Fruit fly (Drosophila melanogaster): ENCODE results near the gene CG5126.
A peak's percentile ranks its signal among the peaks of the same experiment; 100 is the strongest.

CG5126 gene

dm6 chr2L:1185642-1186497 is 2.0 kb upstream of the CG5126 start, which contains the start of gene CG5001 (continued):
- TF ChIP-seq pfk (GFP tag; optimal IDR thresholded peaks at IDR 0.05) (no peak), ap (GFP tag; IDR thresholded peaks at IDR 0.05) (peak; percentile 57), Ada2b (GFP tag; IDR thresholded peaks at IDR 0.05) (peak; percentile 79), crc (GFP tag; optimal IDR thresholded peaks at IDR 0.05) (peak; percentile 34), CG2116 (GFP tag; optimal IDR thresholded peaks at IDR 0.05) (peak; percentile 8), seq (GFP tag; IDR thresholded peaks at IDR 0.05) (peak; percentile 61), ase (GFP tag; IDR thresholded peaks at IDR 0.05) (peak; percentile 87), fd96Cb (tag; optimal IDR thresholded peaks at IDR 0.05) (peak; percentile 78), Kr (GFP tag; optimal IDR thresholded peaks at IDR 0.05) (no peak), Nf-YB (GFP tag; optimal IDR thresholded peaks at IDR 0.05) (peak; percentile 60), br (optimal IDR thresholded peaks at IDR 0.05) (no peak), onecut (GFP tag; IDR thresholded peaks at IDR 0.05) (peak; percentile 76), CG32532 (GFP tag; IDR thresholded peaks at IDR 0.05) (peak; percentile 95), gce (GFP tag; IDR thresholded peaks at IDR 0.05) (peak; percentile 89), jing (GFP tag; optimal IDR thresholded peaks at IDR 0.05) (no peak), MESR4 (GFP tag; optimal IDR thresholded peaks at IDR 0.05) (no peak), cg (GFP tag; optimal IDR thresholded peaks at IDR 0.05) (peak; percentile 62), jumu (GFP tag; optimal IDR thresholded peaks at IDR 0.05) (peak; percentile 58), CG3838 (GFP tag; optimal IDR thresholded peaks at IDR 0.05) (no peak), CG12104 (GFP tag; optimal IDR thresholded peaks at IDR 0.05) (peak; percentile 64), CG8944 (GFP tag; optimal IDR thresholded peaks at IDR 0.05) (peak; percentile 50), CG9876 (GFP tag; optimal IDR thresholded peaks at IDR 0.05) (peak; percentile 19), abd-A (tag; optimal IDR thresholded peaks at IDR 0.05) (no peak), B-H2 (GFP tag; optimal IDR thresholded peaks at IDR 0.05) (peak; percentile 64), CG2129 (GFP tag; IDR thresholded peaks at IDR 0.05; ENCODE audit: partially characterized antibody) (no peak), CG2889 (GFP tag; IDR thresholded peaks at IDR 0.05) (peak; percentile 28; the same call in 1 of the 3 replicates), CG43689 (GFP tag; IDR thresholded peaks at IDR 0.05) (peak; percentile 47; the same call in 1 of the 2 replicates), peb (GFP tag; IDR thresholded peaks at IDR 0.05) (peak; percentile 71), Aef1 (GFP tag; IDR thresholded peaks at IDR 0.05) (peak; percentile 85), CG10209 (GFP tag; optimal IDR thresholded peaks at IDR 0.05) (peak; percentile 76), CG8359 (GFP tag; optimal IDR thresholded peaks at IDR 0.05; ENCODE audit: borderline replicate concordance) (no peak), CG13287 (GFP tag; IDR thresholded peaks at IDR 0.05; ENCODE audit: partially characterized antibody) (peak; percentile 58), NfI (GFP tag; optimal IDR thresholded peaks at IDR 0.05) (peak; percentile 79), cad (GFP tag; optimal IDR thresholded peaks at IDR 0.05) (no peak), jigr1 (GFP tag; IDR thresholded peaks at IDR 0.05) (no peak), CG17361 (GFP tag; IDR thresholded peaks at IDR 0.05) (peak; percentile 84), CG7745 (tag; optimal IDR thresholded peaks at IDR 0.05) (no peak), Atf-2 (GFP tag; optimal IDR thresholded peaks at IDR 0.05) (peak; percentile 54), CG1603 (tag; optimal IDR thresholded peaks at IDR 0.05) (peak; percentile 84), CG16813 (GFP tag; IDR thresholded peaks at IDR 0.05; ENCODE audit: partially characterized antibody) (peak; percentile 35; the same call in 1 of the 3 replicates), Gug (GFP tag; IDR thresholded peaks at IDR 0.05) (peak; percentile 76; the same call in 3 of the 4 replicates), CG2678 (tag; optimal IDR thresholded peaks at IDR 0.05) (peak; percentile 92), CG3065 (GFP tag; optimal IDR thresholded peaks at IDR 0.05) (no peak), NC2β (GFP tag; optimal IDR thresholded peaks at IDR 0.05) (peak; percentile 60), CG7271 (tag; optimal IDR thresholded peaks at IDR 0.05) (peak; percentile 56), cato (GFP tag; optimal IDR thresholded peaks at IDR 0.05; ENCODE audit: borderline replicate concordance) (peak; percentile 54), CG2199 (GFP tag; IDR thresholded peaks at IDR 0.05) (peak; percentile 42; the same call in 1 of the 3 replicates), CG1832 (GFP tag; optimal IDR thresholded peaks at IDR 0.05) (no peak), Ravus (GFP tag; IDR thresholded peaks at IDR 0.05) (peak; percentile 36; the same call in 1 of the 2 replicates)

Data from whole organism, embryonic.